Worm (Caenorhabditis elegans): ENCODE results near the gene scl-9.

scl-9 gene

DNA sequence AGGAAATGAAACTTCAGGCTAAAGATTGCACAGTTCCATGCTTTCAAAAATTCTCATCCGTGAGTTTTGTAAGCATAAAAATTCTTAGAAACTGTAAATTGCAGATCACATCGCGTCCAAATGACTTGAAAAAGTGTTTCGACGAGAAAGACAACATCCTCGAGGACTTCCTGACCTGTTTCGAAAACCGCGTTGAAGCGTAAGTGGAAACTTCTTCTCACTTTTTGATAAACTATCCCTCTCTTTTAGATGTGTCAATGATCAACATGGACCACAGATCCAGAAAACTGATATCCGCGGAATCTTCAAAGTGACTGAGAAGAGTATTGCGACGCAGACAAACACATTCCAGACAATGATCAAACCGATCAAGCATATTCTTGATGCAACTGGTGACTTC, 33.9 kb downstream of the scl-9 start:
- TF ChIP-seq nhr-90 (tag; optimal IDR thresholded peaks at IDR 0.05): no peak
- TF ChIP-seq egrh-3 (GFP tag; IDR thresholded peaks at IDR 0.05): no peak
- 0 out of 2 replicates have a peak, but pooled peaks have one; percentile 6 for TF ChIP-seq madf-6 (GFP tag; IDR thresholded peaks at IDR 0.05)
- peak; percentile 31 for TF ChIP-seq ama-1 (optimal IDR thresholded peaks at IDR 0.05)
- no peak for TF ChIP-seq ama-1 (GFP tag; optimal IDR thresholded peaks at IDR 0.05)
- TF ChIP-seq ztf-25 (GFP tag; IDR thresholded peaks at IDR 0.05): no peak
- TF ChIP-seq rcor-1 (GFP tag; IDR thresholded peaks at IDR 0.05): no peak
- TF ChIP-seq repo-1 (tag; optimal IDR thresholded peaks at IDR 0.05): peak; percentile 40
- no peak for TF ChIP-seq attf-3 (GFP tag; conservative IDR thresholded peaks at IDR 0.05)
- no peak for TF ChIP-seq lin-54 (GFP tag; optimal IDR thresholded peaks at IDR 0.05)
- TF ChIP-seq ekl-4 (GFP tag; IDR thresholded peaks at IDR 0.05): no peak
- TF ChIP-seq ztf-18 (tag; optimal IDR thresholded peaks at IDR 0.05): no peak

DNA sequence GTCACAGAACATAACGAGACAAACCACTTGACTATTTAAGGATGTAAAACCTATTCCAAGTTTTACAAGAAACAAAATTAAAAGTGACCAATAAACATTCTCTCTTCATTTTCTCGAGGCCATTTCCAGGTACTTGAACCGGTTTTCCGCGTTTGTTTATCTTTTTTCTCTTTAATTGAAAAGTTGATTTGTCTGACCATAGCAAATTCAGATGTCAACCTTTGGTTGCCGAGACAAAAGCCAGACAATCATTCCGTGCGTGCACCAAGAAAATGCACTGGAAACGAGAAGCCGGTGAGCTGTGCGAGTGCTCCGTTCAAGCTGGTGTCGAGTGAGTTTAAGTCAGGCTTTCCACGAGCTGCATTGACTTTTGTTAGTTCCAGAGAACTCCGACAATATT, 35.2 kb downstream of the scl-9 start:
- TF ChIP-seq T07F8.4 (tag; optimal IDR thresholded peaks at IDR 0.05) (no peak), ztf-26 (tag; optimal IDR thresholded peaks at IDR 0.05) (peak; percentile 27), K11D2.4 (GFP tag; IDR thresholded peaks at IDR 0.05) (0 out of 2 replicates have a peak, but pooled peaks have one; percentile 56), B0336.3 (GFP tag; IDR thresholded peaks at IDR 0.05) (no peak), Y67H2A.10 (GFP tag; conservative IDR thresholded peaks at IDR 0.05) (no peak), snpc-1.1 (tag; optimal IDR thresholded peaks at IDR 0.05; ENCODE audit: insufficient read depth) (no peak), ceh-27 (GFP tag; optimal IDR thresholded peaks at IDR 0.05) (peak; percentile 19), ama-1 (optimal IDR thresholded peaks at IDR 0.05) (peak; percentile 81), ama-1 (GFP tag; optimal IDR thresholded peaks at IDR 0.05) (no peak), snpc-1.3 (tag; optimal IDR thresholded peaks at IDR 0.05; ENCODE audit: insufficient read depth) (no peak), lin-26 (GFP tag; IDR thresholded peaks at IDR 0.05) (peak; percentile 60; the same call in 1 of the 2 replicates), mcd-1 (GFP tag; IDR thresholded peaks at IDR 0.05) (peak; percentile 28; the same call in 1 of the 2 replicates)

ce11 chrIV:13082836-13083763, 36.2 kb downstream of the scl-9 start:
- TF ChIP-seq attf-6 (GFP tag; IDR thresholded peaks at IDR 0.05) (no peak), F10E7.11 (tag; optimal IDR thresholded peaks at IDR 0.05) (peak; percentile 4), bed-2 (GFP tag; IDR thresholded peaks at IDR 0.05) (no peak), nfyb-1 (GFP tag; IDR thresholded peaks at IDR 0.05) (0 out of 2 replicates have a peak, but pooled peaks have one; percentile 40), lin-35 (GFP tag; optimal IDR thresholded peaks at IDR 0.05) (peak in 1 of 3 experiments; percentile 50), lir-1 (GFP tag; conservative IDR thresholded peaks at IDR 0.05) (no peak), F39B2.1 (GFP tag; IDR thresholded peaks at IDR 0.05) (peak; percentile 36; the same call in 1 of the 2 replicates), tlf-1 (GFP tag; optimal IDR thresholded peaks at IDR 0.05) (no peak), snpc-1.3 (tag; optimal IDR thresholded peaks at IDR 0.05; ENCODE audit: insufficient read depth) (no peak), B0336.3 (GFP tag; IDR thresholded peaks at IDR 0.05) (0 out of 2 replicates have a peak, but pooled peaks have one; percentile 20), lin-26 (GFP tag; IDR thresholded peaks at IDR 0.05) (peak; percentile 22; the same call in 1 of the 2 replicates), lin-40 (tag; optimal IDR thresholded peaks at IDR 0.05) (peak; percentile 36), madf-3 (GFP tag; IDR thresholded peaks at IDR 0.05) (0 out of 2 replicates have a peak, but pooled peaks have one; percentile 3), hmg-1.2 (GFP tag; IDR thresholded peaks at IDR 0.05) (0 out of 2 replicates have a peak, but pooled peaks have one; percentile 8), cebp-1 (GFP tag; IDR thresholded peaks at IDR 0.05) (no peak), cebp-1 (tag; optimal IDR thresholded peaks at IDR 0.05) (peak; percentile 25), mcd-1 (GFP tag; IDR thresholded peaks at IDR 0.05) (0 out of 2 replicates have a peak, but pooled peaks have one; percentile 20), rcor-1 (GFP tag; IDR thresholded peaks at IDR 0.05) (no peak), somi-1 (GFP tag; optimal IDR thresholded peaks at IDR 0.05) (peak; percentile 59), attf-3 (GFP tag; conservative IDR thresholded peaks at IDR 0.05) (no peak), pha-4 (tag; optimal IDR thresholded peaks at IDR 0.05) (no peak), chd-7 (tag; optimal IDR thresholded peaks at IDR 0.05) (peak; percentile 59), ZK185.1 (tag; optimal IDR thresholded peaks at IDR 0.05; ENCODE audit: poor library complexity, severe bottlenecking) (peak; percentile 20), tbx-9 (tag; optimal IDR thresholded peaks at IDR 0.05; ENCODE audit: borderline replicate concordance) (no peak), fkh-3 (tag; optimal IDR thresholded peaks at IDR 0.05) (no peak), F33H1.4 (GFP tag; IDR thresholded peaks at IDR 0.05) (no peak)

Measured in whole organism, young adult.